Fruit fly (Drosophila melanogaster) whole organism, embryonic: Measurements from ENCODE around the gene cbt.

Experiments
- Awh ChIP-seq: fragments of 200-800 bp; sonication (Bioruptor generic); IDR thresholded peaks from 2 replicates; pipeline ENCODE4, ENCODE4 v1.3.6; 2022; ENCODE audit warnings: missing biosample characterization, missing genetic modification characterization
- CG10543 ChIP-seq: fragments of 200-800 bp; sonication (Bioruptor generic); optimal IDR thresholded peaks from 3 replicates; lab custom pipeline; 2017; ENCODE audit warnings: missing biosample characterization, mild to moderate bottlenecking, missing genetic modification characterization, moderate library complexity
- CG11560 ChIP-seq: fragments of 200-800 bp; sonication (Bioruptor generic); IDR thresholded peaks from 3 replicates; pipeline ENCODE4 v1.3.6; 2022; ENCODE audit warnings: missing biosample characterization, missing genetic modification characterization
- CG12744 ChIP-seq: fragments of 200-800 bp; sonication (Bioruptor generic); optimal IDR thresholded peaks from 2 replicates; lab custom pipeline; 2016; ENCODE audit warnings: missing biosample characterization, missing genetic modification characterization
- CG13296 ChIP-seq: fragments of 200-800 bp; sonication (Bioruptor generic); optimal IDR thresholded peaks from 3 replicates; lab custom pipeline; 2018; ENCODE audit warnings: missing biosample characterization, mild to moderate bottlenecking, missing genetic modification characterization
- CG14441 ChIP-seq: fragments of 200-800 bp; sonication (Bioruptor generic); IDR thresholded peaks from 2 replicates; pipeline ENCODE4 v1.3.6; 2022; ENCODE audit warnings: missing biosample characterization, missing genetic modification characterization
- CG14710 ChIP-seq: fragments of 200-800 bp; sonication (Bioruptor generic); optimal IDR thresholded peaks from 3 replicates; lab custom pipeline; 2019; ENCODE audit warnings: missing biosample characterization, mild to moderate bottlenecking, missing genetic modification characterization, moderate library complexity
- CG14965 ChIP-seq: fragments of 200-800 bp; sonication (Bioruptor generic); optimal IDR thresholded peaks from 2 replicates; lab custom pipeline; 2016; ENCODE audit warnings: missing biosample characterization, missing genetic modification characterization, borderline replicate concordance
- CG15269 ChIP-seq: fragments of 200-800 bp; sonication (Bioruptor generic); optimal IDR thresholded peaks from 2 replicates; lab custom pipeline; 2018; ENCODE audit warnings: missing biosample characterization, mild to moderate bottlenecking, missing genetic modification characterization, moderate library complexity
- CG15696 ChIP-seq: fragments of 200-800 bp; sonication (Bioruptor generic); optimal IDR thresholded peaks from 2 replicates; lab custom pipeline; 2019; ENCODE audit warnings: missing biosample characterization, mild to moderate bottlenecking, missing genetic modification characterization, moderate library complexity
- CG16863 ChIP-seq: fragments of 200-800 bp; sonication (Bioruptor generic); optimal IDR thresholded peaks from 3 replicates; lab custom pipeline; 2016; ENCODE audit warnings: missing biosample characterization, missing genetic modification characterization
- CG17612 ChIP-seq: fragments of 200-800 bp; sonication (Bioruptor generic); IDR thresholded peaks from 2 replicates; pipeline ENCODE4 v1.3.6; 2022; ENCODE audit warnings: missing biosample characterization, missing genetic modification characterization
- CG18262 ChIP-seq: fragments of 200-800 bp; optimal IDR thresholded peaks from 3 replicates; lab custom pipeline; 2019; ENCODE audit warnings: missing biosample characterization, mild to moderate bottlenecking, missing genetic modification characterization, moderate library complexity
- CG2199 ChIP-seq: fragments of 200-800 bp; sonication (Bioruptor generic); IDR thresholded peaks from 3 replicates; pipeline ENCODE4 v1.3.6; 2022; ENCODE audit warnings: missing biosample characterization, missing genetic modification characterization
- CG3995 ChIP-seq: fragments of 200-800 bp; sonication (Bioruptor generic); optimal IDR thresholded peaks from 3 replicates; lab custom pipeline; 2016; ENCODE audit warnings: missing biosample characterization, missing genetic modification characterization
- CG42726 ChIP-seq: fragments of 200-800 bp; sonication (Bioruptor generic); IDR thresholded peaks from 2 replicates; pipeline ENCODE4 v1.3.6; 2022; ENCODE audit warnings: missing biosample characterization, missing genetic modification characterization; ENCODE audit not compliant: partially characterized antibody
- CG4282 ChIP-seq: fragments of 200-800 bp; sonication (Bioruptor generic); optimal IDR thresholded peaks from 2 replicates; lab custom pipeline; 2016; ENCODE audit warnings: missing biosample characterization, missing genetic modification characterization
- CG7372 ChIP-seq: fragments of 200-800 bp; sonication (Bioruptor generic); IDR thresholded peaks from 2 replicates; pipeline ENCODE4 v1.3.6; 2022; ENCODE audit warnings: missing biosample characterization, missing genetic modification characterization
- CG7928 ChIP-seq: fragments of 200-800 bp; sonication (Bioruptor generic); optimal IDR thresholded peaks from 2 replicates; lab custom pipeline; 2017; ENCODE audit warnings: missing biosample characterization, mild to moderate bottlenecking, missing genetic modification characterization
- E2f1 ChIP-seq: fragments of 200-800 bp; sonication (Bioruptor generic); IDR thresholded peaks from 2 replicates; pipeline ENCODE4 v1.3.6; 2022; ENCODE audit warnings: missing biosample characterization, missing genetic modification characterization
- ERR ChIP-seq: fragments of 200-800 bp; sonication (Bioruptor generic); optimal IDR thresholded peaks from 2 replicates; lab custom pipeline; 2016; ENCODE audit warnings: missing biosample characterization, missing genetic modification characterization
- Gsc ChIP-seq: fragments of 200-800 bp; sonication (Bioruptor generic); IDR thresholded peaks from 2 replicates; pipeline ENCODE4 v1.3.6; 2022; ENCODE audit warnings: missing biosample characterization, missing genetic modification characterization
- HLH4C ChIP-seq: fragments of 200-800 bp; sonication (Bioruptor generic); IDR thresholded peaks from 3 replicates; pipeline ENCODE4 v1.3.6; 2022; ENCODE audit warnings: missing biosample characterization, missing genetic modification characterization; ENCODE audit not compliant: partially characterized antibody
- NC2α ChIP-seq: fragments of 200-800 bp; sonication (Bioruptor generic); optimal IDR thresholded peaks from 2 replicates; lab custom pipeline; 2016; ENCODE audit warnings: missing biosample characterization, missing genetic modification characterization
- NK7.1 ChIP-seq: fragments of 200-800 bp; sonication (Bioruptor generic); optimal IDR thresholded peaks from 3 replicates; lab custom pipeline; 2016; ENCODE audit warnings: missing biosample characterization, missing genetic modification characterization
- Oaz ChIP-seq: fragments of 200-800 bp; sonication (Bioruptor generic); IDR thresholded peaks from 2 replicates; pipeline ENCODE4 v1.3.6; 2022; ENCODE audit warnings: missing biosample characterization, missing genetic modification characterization
- Ssrp ChIP-seq: fragments of 200-800 bp; sonication (Bioruptor generic); optimal IDR thresholded peaks from 2 replicates; lab custom pipeline; 2018; ENCODE audit warnings: missing biosample characterization, mild to moderate bottlenecking, missing genetic modification characterization, moderate library complexity
- al ChIP-seq: fragments of 200-800 bp; sonication (Bioruptor generic); IDR thresholded peaks from 2 replicates; pipeline ENCODE4 v1.3.6; 2022; ENCODE audit warnings: missing biosample characterization, missing genetic modification characterization
- amos ChIP-seq: fragments of 200-800 bp; sonication (Bioruptor generic); IDR thresholded peaks from 2 replicates; pipeline ENCODE4 v1.3.6; 2022; ENCODE audit warnings: missing biosample characterization, missing genetic modification characterization; ENCODE audit not compliant: partially characterized antibody
- btn ChIP-seq: fragments of 200-800 bp; sonication (Bioruptor generic); optimal IDR thresholded peaks from 2 replicates; lab custom pipeline; 2016; ENCODE audit warnings: missing biosample characterization, missing genetic modification characterization
- da ChIP-seq: fragments of 200-800 bp; sonication (Bioruptor generic); optimal IDR thresholded peaks from 2 replicates; lab custom pipeline; 2016; ENCODE audit warnings: missing biosample characterization, missing genetic modification characterization
- dmrt99B ChIP-seq: fragments of 200-800 bp; sonication (Bioruptor generic); optimal IDR thresholded peaks from 2 replicates; lab custom pipeline; 2018; ENCODE audit warnings: missing biosample characterization, mild to moderate bottlenecking, missing genetic modification characterization, moderate library complexity
- gcm2 ChIP-seq: fragments of 200-800 bp; sonication (Bioruptor generic); optimal IDR thresholded peaks from 2 replicates; lab custom pipeline; 2016; ENCODE audit warnings: missing biosample characterization, missing genetic modification characterization
- hkb ChIP-seq, 2 experiments: fragments of 200-800 bp in 1 of 2; fragments of >200 bp in 1 of 2; sonication (Bioruptor generic) in 1 of 2; IDR thresholded peaks in 1 of 2; optimal IDR thresholded peaks in 1 of 2; 2 replicates each; pipeline versions ENCODE4 v1.3.6 to Lab custom; 2017 to 2022; ENCODE audit warnings: missing biosample characterization in 1 of 2, missing genetic modification characterization in 1 of 2
- insv ChIP-seq, 2 experiments: fragments of 200-800 bp; sonication (Bioruptor generic); optimal IDR thresholded peaks; 3 replicates each; lab custom pipeline; 2016 to 2018; ENCODE audit warnings: missing biosample characterization in 2 of 2, missing genetic modification characterization in 2 of 2
- jigr1 ChIP-seq: fragments of 200-800 bp; sonication (Bioruptor generic); IDR thresholded peaks from 3 replicates; pipeline ENCODE4 v1.3.6; 2022; ENCODE audit warnings: missing biosample characterization, missing genetic modification characterization
- ken ChIP-seq: fragments of 200-800 bp; sonication (Bioruptor generic); IDR thresholded peaks from 3 replicates; pipeline ENCODE4 v1.3.6; 2022; ENCODE audit warnings: missing biosample characterization, missing genetic modification characterization
- lab ChIP-seq: fragments of 200-800 bp; sonication (Bioruptor generic); optimal IDR thresholded peaks from 3 replicates; lab custom pipeline; 2017; ENCODE audit warnings: missing biosample characterization, missing genetic modification characterization, mild to moderate bottlenecking, moderate library complexity, missing genetic modification reagents
- mirr ChIP-seq: fragments of 200-800 bp; sonication (Bioruptor generic); optimal IDR thresholded peaks from 3 replicates; lab custom pipeline; 2018; ENCODE audit warnings: missing biosample characterization, mild to moderate bottlenecking, missing genetic modification characterization
- mld ChIP-seq: fragments of 200-800 bp; sonication (Bioruptor generic); IDR thresholded peaks from 3 replicates; pipeline ENCODE4 v1.3.6; 2022; ENCODE audit warnings: missing biosample characterization, missing genetic modification characterization; ENCODE audit not compliant: partially characterized antibody
- nau ChIP-seq: fragments of 200-800 bp; sonication (Bioruptor generic); optimal IDR thresholded peaks from 3 replicates; lab custom pipeline; 2017; ENCODE audit warnings: missing biosample characterization, mild to moderate bottlenecking, missing genetic modification characterization, missing genetic modification reagents
- phol ChIP-seq: fragments of 200-800 bp; sonication (Bioruptor generic); optimal IDR thresholded peaks from 3 replicates; lab custom pipeline; 2018; ENCODE audit warnings: missing biosample characterization, mild to moderate bottlenecking, missing genetic modification characterization, moderate library complexity
- pros ChIP-seq: fragments of 200-800 bp; sonication (Bioruptor generic); optimal IDR thresholded peaks from 3 replicates; lab custom pipeline; 2019; ENCODE audit warnings: missing biosample characterization, mild to moderate bottlenecking, missing genetic modification characterization, moderate library complexity
- pzg ChIP-seq: fragments of 200-800 bp; sonication (Bioruptor generic); optimal IDR thresholded peaks from 3 replicates; lab custom pipeline; 2018; ENCODE audit warnings: missing biosample characterization, mild to moderate bottlenecking, missing genetic modification characterization, moderate library complexity
- sens-2 ChIP-seq: fragments of 200-800 bp; sonication (Bioruptor generic); IDR thresholded peaks from 2 replicates; pipeline ENCODE4 v1.3.6; 2022; ENCODE audit warnings: missing biosample characterization, missing genetic modification characterization
- sisA ChIP-seq: fragments of 200-800 bp; sonication (Bioruptor generic); IDR thresholded peaks from 2 replicates; pipeline ENCODE4 v1.3.6; 2022; ENCODE audit warnings: missing biosample characterization, missing genetic modification characterization
- sqz ChIP-seq: fragments of 200-800 bp; sonication (Bioruptor generic); optimal IDR thresholded peaks from 3 replicates; lab custom pipeline; 2018; ENCODE audit warnings: missing biosample characterization, mild to moderate bottlenecking, missing genetic modification characterization
- wek ChIP-seq: fragments of 200-800 bp; sonication (Bioruptor generic); optimal IDR thresholded peaks from 3 replicates; lab custom pipeline; 2018; ENCODE audit warnings: missing biosample characterization, mild to moderate bottlenecking, missing genetic modification characterization, moderate library complexity
- wor ChIP-seq: fragments of 200-800 bp; sonication (Bioruptor generic); IDR thresholded peaks from 2 replicates; pipeline ENCODE4 v1.3.6; 2022; ENCODE audit warnings: missing biosample characterization, missing genetic modification characterization

The cbt gene

dm6 chr2L:479483-480195 lies at the start of gene cbt (continued):
- peak; percentile 74 to 79 for TF ChIP-seq insv (GFP tag; optimal IDR thresholded peaks at IDR 0.05; lab: Kevin White, UChicago)
- TF ChIP-seq CG11560 (tag; lab: Robert Waterston, UW): no peak
- peak; percentile 97 for TF ChIP-seq CG18262 (tag; lab: Kevin White, UChicago)
- TF ChIP-seq jigr1 (GFP tag; lab: Robert Waterston, UW): no peak
- TF ChIP-seq gcm2: peak; percentile 92
- no peak for TF ChIP-seq Awh
- peak; percentile 94 for TF ChIP-seq mirr
- peak; percentile 98 for TF ChIP-seq dmrt99B (tag; lab: Kevin White, UChicago)
- TF ChIP-seq CG15269 (tag; lab: Kevin White, UChicago): peak; percentile 98
- TF ChIP-seq NC2α (GFP tag; lab: Kevin White, UChicago): peak; percentile 93
- TF ChIP-seq al (GFP tag; lab: Robert Waterston, UW): no peak
- TF ChIP-seq CG2199 (GFP tag; lab: Robert Waterston, UW): no peak
- TF ChIP-seq nau (GFP tag; lab: Kevin White, UChicago): peak; percentile 94
- TF ChIP-seq amos: no peak
- TF ChIP-seq CG14441 (GFP tag; lab: Robert Waterston, UW): no peak
- peak; percentile 95 for TF ChIP-seq CG12744
- TF ChIP-seq phol (tag; lab: Kevin White, UChicago): peak; percentile 96
- TF ChIP-seq CG15696 (tag; lab: Kevin White, UChicago): peak; percentile 92
- TF ChIP-seq CG14710 (tag; lab: Kevin White, UChicago): peak; percentile 95
- peak; percentile 97 for TF ChIP-seq CG13296 (GFP tag; lab: Kevin White, UChicago)
- no peak for TF ChIP-seq hkb (optimal IDR thresholded peaks at IDR 0.05; lab: Kevin White, UChicago)
- TF ChIP-seq hkb (GFP tag; IDR thresholded peaks at IDR 0.05; lab: Robert Waterston, UW): no peak
- peak; percentile 98 for TF ChIP-seq ERR (GFP tag; lab: Kevin White, UChicago)
- no peak for TF ChIP-seq CG7372 (GFP tag; lab: Robert Waterston, UW)
- TF ChIP-seq ken (GFP tag; lab: Robert Waterston, UW): no peak
- TF ChIP-seq sisA: no peak
- TF ChIP-seq sqz (GFP tag; lab: Kevin White, UChicago): peak; percentile 91
- peak; percentile 96 for TF ChIP-seq da
- no peak for TF ChIP-seq sens-2 (GFP tag; lab: Robert Waterston, UW)
- TF ChIP-seq HLH4C (GFP tag; lab: Robert Waterston, UW): no peak
- TF ChIP-seq CG17612 (GFP tag; lab: Robert Waterston, UW): no peak
- TF ChIP-seq CG16863 (GFP tag; lab: Kevin White, UChicago): peak; percentile 98
- peak; percentile 95 for TF ChIP-seq NK7.1 (GFP tag; lab: Kevin White, UChicago)
- TF ChIP-seq CG3995: peak; percentile 75
- no peak for TF ChIP-seq CG42726 (GFP tag; lab: Robert Waterston, UW)
- peak; percentile 96 for TF ChIP-seq btn
- TF ChIP-seq Oaz (GFP tag; lab: Robert Waterston, UW): no peak
- TF ChIP-seq lab (GFP tag; lab: Kevin White, UChicago): peak; percentile 98
- no peak for TF ChIP-seq E2f1 (GFP tag; lab: Robert Waterston, UW)
- TF ChIP-seq wor: no peak
- TF ChIP-seq Gsc (GFP tag; lab: Robert Waterston, UW): no peak
- peak; percentile 86 for TF ChIP-seq wek (GFP tag; lab: Kevin White, UChicago)
- peak; percentile 95 for TF ChIP-seq CG4282 (GFP tag; lab: Kevin White, UChicago)
- TF ChIP-seq CG7928 (GFP tag; lab: Kevin White, UChicago): peak; percentile 80
- peak; percentile 46 for TF ChIP-seq pros (GFP tag; lab: Kevin White, UChicago)
- TF ChIP-seq pzg (GFP tag; lab: Kevin White, UChicago): peak; percentile 30
- peak; percentile 94 for TF ChIP-seq Ssrp (tag; lab: Kevin White, UChicago)
- peak; percentile 86 for TF ChIP-seq CG14965 (GFP tag; lab: Kevin White, UChicago)
- no peak for TF ChIP-seq mld (GFP tag; lab: Robert Waterston, UW)
- TF ChIP-seq CG10543 (GFP tag; lab: Kevin White, UChicago): peak; percentile 99
